Worm (Caenorhabditis elegans) whole organism, L3 larva: ENCODE measurements around the gene ZK892.6.
"Not testable (repeated sequence)": the region's sequence is repeated elsewhere in the genome, so short reads cannot be mapped to it uniquely, and the experiment has no call there.

Source experiments
- R02D3.7 ChIP-seq: fragments of 150-350 bp; optimal IDR thresholded peaks from 2 replicates; lab custom pipeline; 2014; ENCODE audit warnings: missing biosample characterization, missing genetic modification characterization
- aly-2 ChIP-seq: fragments of 150-350 bp; optimal IDR thresholded peaks from 2 replicates; lab custom pipeline; 2014; ENCODE audit warnings: missing biosample characterization, missing genetic modification characterization
- ceh-16 ChIP-seq: sonication (generic microtip); optimal IDR thresholded peaks from 2 replicates; lab custom pipeline; 2017; ENCODE audit warnings: missing biosample characterization, missing genetic modification characterization
- ceh-28 ChIP-seq: fragments of 150-350 bp; optimal IDR thresholded peaks from 2 replicates; lab custom pipeline; 2014; ENCODE audit warnings: missing biosample characterization, missing genetic modification reagents, missing genetic modification characterization
- ceh-9 ChIP-seq: sonication (generic microtip); optimal IDR thresholded peaks from 2 replicates; lab custom pipeline; 2018; ENCODE audit warnings: missing biosample characterization, missing genetic modification characterization
- daf-12 ChIP-seq: fragments of 150-350 bp; optimal IDR thresholded peaks from 2 replicates; lab custom pipeline; 2014; ENCODE audit warnings: missing biosample characterization, missing genetic modification reagents, missing genetic modification characterization
- egl-27 ChIP-seq: sonication (generic microtip); optimal IDR thresholded peaks from 4 replicates; lab custom pipeline; 2017; ENCODE audit warnings: missing biosample characterization, missing genetic modification reagents, missing genetic modification characterization
- egl-5 ChIP-seq: fragments of 150-350 bp; optimal IDR thresholded peaks from 2 replicates; lab custom pipeline; 2017; ENCODE audit warnings: missing biosample characterization, missing genetic modification reagents, missing genetic modification characterization, inconsistent platforms
- elt-2 ChIP-seq: sonication (generic microtip); optimal IDR thresholded peaks from 2 replicates; lab custom pipeline; 2016; ENCODE audit warnings: missing genetic modification reagents, mild to moderate bottlenecking, missing genetic modification characterization, missing compliant biosample characterization
- fkh-10 ChIP-seq: sonication (generic microtip); optimal IDR thresholded peaks from 2 replicates; lab custom pipeline; 2017; ENCODE audit warnings: missing biosample characterization, missing genetic modification reagents, missing genetic modification characterization
- fkh-2 ChIP-seq: fragments of 150-350 bp; optimal IDR thresholded peaks from 2 replicates; lab custom pipeline; 2014; ENCODE audit warnings: missing biosample characterization, missing genetic modification reagents, missing genetic modification characterization
- fos-1 ChIP-seq: fragments of 150-350 bp; optimal IDR thresholded peaks from 2 replicates; lab custom pipeline; 2014; ENCODE audit warnings: missing biosample characterization, missing genetic modification characterization
- jun-1 ChIP-seq: fragments of 150-350 bp; optimal IDR thresholded peaks from 2 replicates; lab custom pipeline; 2014; ENCODE audit warnings: missing biosample characterization, missing genetic modification reagents, missing genetic modification characterization
- lin-15B ChIP-seq: fragments of 150-350 bp; optimal IDR thresholded peaks from 2 replicates; lab custom pipeline; 2014; ENCODE audit warnings: missing biosample characterization, missing genetic modification characterization
- lin-39 ChIP-seq: fragments of 150-350 bp; optimal IDR thresholded peaks from 2 replicates; lab custom pipeline; 2018; ENCODE audit warnings: missing biosample characterization, missing genetic modification reagents, missing genetic modification characterization
- lsy-12 ChIP-seq: sonication (generic microtip); optimal IDR thresholded peaks from 2 replicates; lab custom pipeline; 2016; ENCODE audit warnings: mild to moderate bottlenecking, missing genetic modification characterization, missing compliant biosample characterization
- mdl-1 ChIP-seq: fragments of 150-350 bp; optimal IDR thresholded peaks from 2 replicates; lab custom pipeline; 2014; ENCODE audit warnings: missing biosample characterization, missing genetic modification characterization
- mml-1 ChIP-seq: fragments of 150-350 bp; sonication (generic microtip); optimal IDR thresholded peaks from 3 replicates; lab custom pipeline; 2014; ENCODE audit warnings: missing biosample characterization, missing genetic modification characterization
- nfya-1 ChIP-seq: sonication (generic microtip); optimal IDR thresholded peaks from 2 replicates; lab custom pipeline; 2017; ENCODE audit warnings: missing genetic modification characterization, mild to moderate bottlenecking, missing compliant biosample characterization, antibody characterized with exemption, moderate library complexity; ENCODE audit not compliant: insufficient read depth
- nhr-11 ChIP-seq: fragments of 150-350 bp; optimal IDR thresholded peaks from 2 replicates; lab custom pipeline; 2014; ENCODE audit warnings: missing biosample characterization, missing genetic modification characterization
- nhr-12 ChIP-seq: fragments of 150-350 bp; optimal IDR thresholded peaks from 2 replicates; lab custom pipeline; 2014; ENCODE audit warnings: missing biosample characterization, missing genetic modification characterization
- nhr-23 ChIP-seq: fragments of 150-350 bp; optimal IDR thresholded peaks from 2 replicates; lab custom pipeline; 2014; ENCODE audit warnings: missing biosample characterization, missing genetic modification reagents, missing genetic modification characterization
- nhr-237 ChIP-seq: fragments of 150-350 bp; optimal IDR thresholded peaks from 2 replicates; lab custom pipeline; 2014; ENCODE audit warnings: missing biosample characterization, missing genetic modification characterization
- nhr-25 ChIP-seq: sonication (generic microtip); optimal IDR thresholded peaks from 2 replicates; lab custom pipeline; 2017; ENCODE audit warnings: missing biosample characterization, missing genetic modification characterization
- nhr-67 ChIP-seq: fragments of 150-350 bp; optimal IDR thresholded peaks from 2 replicates; lab custom pipeline; 2014; ENCODE audit warnings: missing biosample characterization, missing genetic modification characterization
- nhr-76 ChIP-seq: fragments of 150-350 bp; sonication (generic microtip); optimal IDR thresholded peaks from 5 replicates; lab custom pipeline; 2014; ENCODE audit warnings: missing biosample characterization, missing genetic modification characterization
- pha-4 ChIP-seq: fragments of 150-350 bp; optimal IDR thresholded peaks from 2 replicates; lab custom pipeline; 2014; ENCODE audit warnings: missing biosample characterization, missing genetic modification reagents, missing genetic modification characterization
- pqm-1 ChIP-seq: fragments of 150-350 bp; optimal IDR thresholded peaks from 2 replicates; lab custom pipeline; 2017; ENCODE audit warnings: missing biosample characterization, missing genetic modification characterization, inconsistent platforms
- sea-2 ChIP-seq: fragments of 150-350 bp; sonication (generic microtip); optimal IDR thresholded peaks from 4 replicates; lab custom pipeline; 2014; ENCODE audit warnings: missing biosample characterization, missing genetic modification reagents, missing genetic modification characterization
- snpc-4 ChIP-seq: fragments of 150-350 bp; optimal IDR thresholded peaks from 2 replicates; lab custom pipeline; 2014; ENCODE audit warnings: missing biosample characterization, missing genetic modification characterization
- tbx-2 ChIP-seq: sonication (generic microtip); optimal IDR thresholded peaks from 2 replicates; lab custom pipeline; 2016; ENCODE audit warnings: mild to moderate bottlenecking, missing genetic modification characterization, missing compliant biosample characterization
- unc-39 ChIP-seq: sonication (generic microtip); optimal IDR thresholded peaks from 4 replicates; lab custom pipeline; 2017; ENCODE audit warnings: missing biosample characterization, missing genetic modification characterization
- unc-62 ChIP-seq: fragments of 150-350 bp; sonication (generic microtip); optimal IDR thresholded peaks from 4 replicates; lab custom pipeline; 2014; ENCODE audit warnings: missing biosample characterization, missing genetic modification reagents, missing genetic modification characterization
- zag-1 ChIP-seq: fragments of 150-350 bp; optimal IDR thresholded peaks from 2 replicates; lab custom pipeline; 2014; ENCODE audit warnings: missing biosample characterization, missing genetic modification characterization
- ztf-11 ChIP-seq: fragments of 150-350 bp; optimal IDR thresholded peaks from 2 replicates; lab custom pipeline; 2014; ENCODE audit warnings: missing biosample characterization, missing genetic modification characterization

ZK892.6 gene

DNA sequence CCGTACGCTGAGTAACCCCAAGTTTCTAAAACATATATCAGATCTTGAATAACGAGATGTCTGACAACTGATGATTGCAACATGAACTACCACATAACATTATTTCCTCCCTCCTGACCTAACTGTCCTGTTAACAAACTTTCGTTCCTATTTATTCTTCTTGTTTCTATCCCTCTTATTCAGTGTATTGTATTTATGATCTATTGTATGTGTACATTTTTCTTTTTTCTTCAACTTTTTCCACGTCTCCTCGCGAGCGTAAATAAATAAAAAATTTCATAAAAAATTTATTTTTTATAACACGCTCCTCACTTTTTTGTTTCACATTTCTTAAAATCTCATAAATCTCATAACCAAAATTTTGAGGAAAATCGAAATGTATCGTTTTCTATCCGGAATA lies 26.3 kb upstream of the ZK892.6 start, which contains the start of gene ZK892.4:
TSS of gene ZK892.4 (plus strand) at position 301 of the 400 bp plus-strand sequence.
- TF ChIP-seq ceh-16 (tag; lab: Kevin White, UChicago); fkh-2; lin-15B: not testable (repeated sequence)

- no peak for TF ChIP-seq ceh-28 (tag; lab: Kevin White, UChicago)
- TF ChIP-seq nhr-25 (tag; lab: Kevin White, UChicago), result no peak
- no peak for TF ChIP-seq nhr-237 (tag; lab: Kevin White, UChicago)
- TF ChIP-seq fkh-2, result no peak
- no peak for TF ChIP-seq aly-2 (tag; lab: Kevin White, UChicago)
- no peak for TF ChIP-seq unc-62 (GFP tag; lab: Kevin White, UChicago)
- TF ChIP-seq nfya-1 (tag; lab: Kevin White, UChicago), result no peak
- TF ChIP-seq elt-2 (tag; lab: Kevin White, UChicago), result no peak
- TF ChIP-seq lin-15B, result no peak
- TF ChIP-seq fos-1 (tag; lab: Kevin White, UChicago), result no peak
- no peak for TF ChIP-seq tbx-2
- no peak for TF ChIP-seq fkh-10 (GFP tag; lab: Kevin White, UChicago)
- TF ChIP-seq pqm-1, result no peak
- TF ChIP-seq ceh-9 (tag; lab: Kevin White, UChicago), result no peak
- no peak for TF ChIP-seq nhr-23 (tag; lab: Kevin White, UChicago)
- TF ChIP-seq mml-1 (tag; lab: Kevin White, UChicago), result no peak
- no peak for TF ChIP-seq snpc-4 (tag; lab: Kevin White, UChicago)
- TF ChIP-seq, all 47 proteins: peak for 0
Measured at ce11 chrII:10001546-10001945, 21.6 kb upstream of the ZK892.6 start, which contains the start of gene ZK892.3. Gene ZK892.3, plus strand, starts transcription at chrII:10001846.

- TF ChIP-seq nhr-11, result no peak
- TF ChIP-seq nhr-23 (tag; lab: Kevin White, UChicago), result peak; percentile 13
- TF ChIP-seq nhr-12 (tag; lab: Kevin White, UChicago), result no peak
- TF ChIP-seq jun-1, result peak; percentile 80
- no peak for TF ChIP-seq fos-1 (tag; lab: Kevin White, UChicago)
- TF ChIP-seq lin-39, result no peak
- TF ChIP-seq egl-5, result no peak
- peak; percentile 50 for TF ChIP-seq pha-4 (tag; lab: Kevin White, UChicago)
- peak; percentile 98 for TF ChIP-seq pqm-1
- TF ChIP-seq elt-2 (tag; lab: Kevin White, UChicago), result peak; percentile 98
Measured at ce11 chrII:10001065-10001464, 21.1 kb upstream of the ZK892.6 start, which contains the start of gene nlt-1. Gene nlt-1, minus strand, starts transcription at chrII:10001142.

- TF ChIP-seq daf-12 (tag; lab: Kevin White, UChicago) (no peak), unc-62 (GFP tag; lab: Kevin White, UChicago) (no peak), ztf-11 (tag; lab: Kevin White, UChicago) (no peak), R02D3.7 (tag; lab: Kevin White, UChicago) (no peak), fkh-10 (GFP tag; lab: Kevin White, UChicago) (no peak), ceh-16 (tag; lab: Kevin White, UChicago) (no peak), tbx-2 (no peak), pha-4 (tag; lab: Kevin White, UChicago) (no peak)
- TF ChIP-seq, all 47 proteins: peak for 0
Measured at ce11 chrII:9994679-9995078, 14.8 kb upstream of the ZK892.6 start.

ce11 chrII:9992474-9992873 lies 12.5 kb upstream of the ZK892.6 start:
- no peak for TF ChIP-seq nhr-67
- TF ChIP-seq nhr-23 (tag; lab: Kevin White, UChicago), result no peak
- TF ChIP-seq ceh-28 (tag; lab: Kevin White, UChicago), result no peak
- TF ChIP-seq fkh-2, result no peak
- TF ChIP-seq fkh-10 (GFP tag; lab: Kevin White, UChicago), result peak; percentile 12
- no peak for TF ChIP-seq ceh-9 (tag; lab: Kevin White, UChicago)
- TF ChIP-seq jun-1, result no peak
- TF ChIP-seq, all 47 proteins: peak for 1

DNA sequence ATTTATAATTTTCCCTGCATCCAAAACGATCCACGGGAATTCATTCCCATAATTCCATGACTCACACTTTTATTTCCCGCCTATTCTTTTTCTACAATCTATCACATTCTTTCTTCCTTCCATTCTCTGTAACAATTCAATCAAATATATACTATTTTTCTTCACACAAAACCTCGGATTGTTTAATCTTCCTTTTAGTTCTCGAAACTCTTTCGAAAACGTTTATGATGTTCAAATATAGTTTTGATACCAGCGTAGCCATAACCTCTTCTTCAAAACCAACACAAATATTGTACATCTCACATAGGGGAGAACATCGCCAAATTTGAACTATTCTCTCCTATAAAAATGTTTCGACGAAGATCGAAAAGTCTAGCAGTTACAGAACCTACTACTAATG lies 10.9 kb upstream of the ZK892.6 start, which contains the start of gene lec-3:
TSS of gene lec-3 (plus strand) at position 301 of the 400 bp plus-strand sequence.
- no peak for TF ChIP-seq pha-4 (tag; lab: Kevin White, UChicago)
- TF ChIP-seq lsy-12 (tag; lab: Kevin White, UChicago), result no peak
- no peak for TF ChIP-seq unc-62 (GFP tag; lab: Kevin White, UChicago)
- TF ChIP-seq nhr-67, result no peak
- TF ChIP-seq egl-27 (tag; lab: Kevin White, UChicago), result no peak
- no peak for TF ChIP-seq nhr-12 (tag; lab: Kevin White, UChicago)
- TF ChIP-seq jun-1, result no peak
- TF ChIP-seq sea-2 (GFP tag; lab: Kevin White, UChicago), result no peak
- TF ChIP-seq nhr-76 (tag; lab: Kevin White, UChicago), result no peak
- no peak for TF ChIP-seq unc-39 (tag; lab: Kevin White, UChicago)
- no peak for TF ChIP-seq nhr-237 (tag; lab: Kevin White, UChicago)
- no peak for TF ChIP-seq mdl-1 (tag; lab: Kevin White, UChicago)
- no peak for TF ChIP-seq ceh-28 (tag; lab: Kevin White, UChicago)
- no peak for TF ChIP-seq zag-1 (tag; lab: Kevin White, UChicago)
- no peak for TF ChIP-seq nhr-23 (tag; lab: Kevin White, UChicago)
- no peak for TF ChIP-seq snpc-4 (tag; lab: Kevin White, UChicago)
